Fruit fly (Drosophila melanogaster) whole organism, embryonic: ENCODE results near the gene CG17221.

Experiments
- Adf1 ChIP-seq: fragments of 200-800 bp; sonication (Bioruptor generic); IDR thresholded peaks from 2 replicates; pipeline ENCODE4 v1.3.6; 2022; ENCODE audit warnings: missing biosample characterization, missing genetic modification characterization
- BEAF-32 ChIP-seq: fragments of 200-800 bp; sonication (Bioruptor generic); optimal IDR thresholded peaks from 3 replicates; lab custom pipeline; 2017; ENCODE audit warnings: missing biosample characterization, missing genetic modification characterization, mild to moderate bottlenecking, moderate library complexity, missing genetic modification reagents
- Bdp1 ChIP-seq: fragments of 200-800 bp; sonication (Bioruptor generic); optimal IDR thresholded peaks from 3 replicates; lab custom pipeline; 2016; ENCODE audit warnings: missing biosample characterization, missing genetic modification characterization
- CG10366 ChIP-seq: fragments of 200-800 bp; sonication (Bioruptor generic); IDR thresholded peaks from 2 replicates; pipeline ENCODE4 v1.3.6; 2022; ENCODE audit warnings: missing biosample characterization, missing genetic modification characterization
- CG10431 ChIP-seq: fragments of 200-800 bp; sonication (Bioruptor generic); optimal IDR thresholded peaks from 3 replicates; lab custom pipeline; 2018; ENCODE audit warnings: missing biosample characterization, mild to moderate bottlenecking, missing genetic modification characterization
- CG11723 ChIP-seq: fragments of 200-800 bp; sonication (Bioruptor generic); optimal IDR thresholded peaks from 2 replicates; lab custom pipeline; 2017; ENCODE audit warnings: missing biosample characterization, mild to moderate bottlenecking, missing genetic modification characterization
- CG12391 ChIP-seq: fragments of 200-800 bp; sonication (Bioruptor generic); optimal IDR thresholded peaks from 3 replicates; lab custom pipeline; 2018; ENCODE audit warnings: missing biosample characterization, mild to moderate bottlenecking, missing genetic modification characterization, moderate library complexity
- CG13296 ChIP-seq: fragments of 200-800 bp; sonication (Bioruptor generic); optimal IDR thresholded peaks from 3 replicates; lab custom pipeline; 2018; ENCODE audit warnings: missing biosample characterization, mild to moderate bottlenecking, missing genetic modification characterization
- CG13775 ChIP-seq: fragments of 200-800 bp; sonication (Bioruptor generic); optimal IDR thresholded peaks from 3 replicates; lab custom pipeline; 2017; ENCODE audit warnings: missing biosample characterization, mild to moderate bottlenecking, missing genetic modification characterization
- CG13894 ChIP-seq: fragments of 200-800 bp; sonication (Bioruptor generic); optimal IDR thresholded peaks from 3 replicates; lab custom pipeline; 2018; ENCODE audit warnings: missing biosample characterization, mild to moderate bottlenecking, missing genetic modification characterization, moderate library complexity
- CG2875 ChIP-seq: fragments of 200-800 bp; sonication (Bioruptor generic); optimal IDR thresholded peaks from 2 replicates; lab custom pipeline; 2017; ENCODE audit warnings: missing biosample characterization, mild to moderate bottlenecking, missing genetic modification characterization, missing genetic modification reagents
- CG3065 ChIP-seq: fragments of 200-800 bp; sonication (Bioruptor generic); optimal IDR thresholded peaks from 2 replicates; lab custom pipeline; 2016; ENCODE audit warnings: missing biosample characterization, missing genetic modification characterization
- CG31441 ChIP-seq: fragments of 200-800 bp; sonication (Bioruptor generic); IDR thresholded peaks from 2 replicates; pipeline ENCODE4 v1.3.6; 2022; ENCODE audit warnings: missing biosample characterization, missing genetic modification characterization
- CG32767 ChIP-seq: fragments of 200-800 bp; sonication (Bioruptor generic); IDR thresholded peaks from 2 replicates; pipeline ENCODE4 v1.3.6; 2022; ENCODE audit warnings: missing biosample characterization, missing genetic modification characterization
- CG32772 ChIP-seq: fragments of 200-800 bp; sonication (Bioruptor generic); IDR thresholded peaks from 2 replicates; pipeline ENCODE4 v1.3.6; 2022; ENCODE audit warnings: missing biosample characterization, missing genetic modification characterization
- CG6175 ChIP-seq: fragments of 200-800 bp; sonication (Bioruptor generic); IDR thresholded peaks from 3 replicates; pipeline ENCODE4 v1.3.6; 2022; ENCODE audit warnings: missing biosample characterization, missing genetic modification characterization
- CG8281 ChIP-seq: fragments of 200-800 bp; sonication (Bioruptor generic); optimal IDR thresholded peaks from 2 replicates; lab custom pipeline; 2018; ENCODE audit warnings: missing biosample characterization, mild to moderate bottlenecking, missing genetic modification characterization, moderate library complexity
- CoRest ChIP-seq: fragments of 200-800 bp; sonication (Bioruptor generic); optimal IDR thresholded peaks from 3 replicates; lab custom pipeline; 2018; ENCODE audit warnings: missing biosample characterization, mild to moderate bottlenecking, missing genetic modification characterization, moderate library complexity
- CrebB ChIP-seq: fragments of 200-800 bp; sonication (Bioruptor generic); optimal IDR thresholded peaks from 3 replicates; lab custom pipeline; 2018; ENCODE audit warnings: missing biosample characterization, mild to moderate bottlenecking, missing genetic modification characterization
- D ChIP-seq, 2 experiments: fragments of 200-800 bp in 1 of 2; fragments of >200 bp in 1 of 2; sonication (Bioruptor generic) in 1 of 2; optimal IDR thresholded peaks; 2 replicates in 1 of 2; 3 replicates in 1 of 2; lab custom pipeline; 2017; ENCODE audit warnings: mild to moderate bottlenecking in 1 of 2, missing biosample characterization in 1 of 2, missing genetic modification characterization in 1 of 2, missing genetic modification reagents in 1 of 2
- D19A ChIP-seq: fragments of 200-800 bp; optimal IDR thresholded peaks from 3 replicates; lab custom pipeline; 2019; ENCODE audit warnings: missing biosample characterization, mild to moderate bottlenecking, missing genetic modification characterization, moderate library complexity
- D19B ChIP-seq: fragments of 200-800 bp; sonication (Bioruptor generic); optimal IDR thresholded peaks from 2 replicates; lab custom pipeline; 2017; ENCODE audit warnings: missing biosample characterization, mild to moderate bottlenecking, missing genetic modification characterization
- Dbx ChIP-seq: fragments of 200-800 bp; sonication (Bioruptor generic); IDR thresholded peaks from 3 replicates; pipeline ENCODE4 v1.3.6; 2022; ENCODE audit warnings: missing biosample characterization, missing genetic modification characterization
- Deaf1 ChIP-seq: fragments of 200-800 bp; optimal IDR thresholded peaks from 3 replicates; lab custom pipeline; 2019; ENCODE audit warnings: missing biosample characterization, mild to moderate bottlenecking, missing genetic modification characterization, moderate library complexity
- E2f1 ChIP-seq: fragments of 200-800 bp; sonication (Bioruptor generic); IDR thresholded peaks from 2 replicates; pipeline ENCODE4 v1.3.6; 2022; ENCODE audit warnings: missing biosample characterization, missing genetic modification characterization
- Fer3 ChIP-seq: fragments of 200-800 bp; sonication (Bioruptor generic); optimal IDR thresholded peaks from 2 replicates; lab custom pipeline; 2018; ENCODE audit warnings: missing biosample characterization, mild to moderate bottlenecking, missing genetic modification characterization, moderate library complexity
- HHEX ChIP-seq: fragments of 200-800 bp; sonication (Bioruptor generic); optimal IDR thresholded peaks from 3 replicates; lab custom pipeline; 2017; ENCODE audit warnings: missing biosample characterization, mild to moderate bottlenecking, missing genetic modification characterization, missing genetic modification reagents
- Hr51 ChIP-seq, 2 experiments: fragments of 200-800 bp; sonication (Bioruptor generic); optimal IDR thresholded peaks; 2 replicates in 1 of 2; 3 replicates in 1 of 2; lab custom pipeline; 2016 to 2018; ENCODE audit warnings: missing biosample characterization in 2 of 2, missing genetic modification characterization in 2 of 2, mild to moderate bottlenecking in 1 of 2, moderate library complexity in 1 of 2
- Lim3 ChIP-seq: fragments of 200-800 bp; sonication (Bioruptor generic); IDR thresholded peaks from 2 replicates; pipeline ENCODE4 v1.3.6; 2022; ENCODE audit warnings: missing biosample characterization, missing genetic modification characterization
- Sox100B ChIP-seq: fragments of 200-800 bp; sonication (Bioruptor generic); optimal IDR thresholded peaks from 3 replicates; lab custom pipeline; 2018; ENCODE audit warnings: missing biosample characterization, mild to moderate bottlenecking, missing genetic modification characterization
- Tbp ChIP-seq: fragments of >200 bp; optimal IDR thresholded peaks from 2 replicates; lab custom pipeline; 2018; ENCODE audit warnings: missing biosample characterization, missing genetic modification characterization
- bbx ChIP-seq: fragments of 200-800 bp; sonication (Bioruptor generic); IDR thresholded peaks from 2 replicates; pipeline ENCODE4 v1.3.6; 2022; ENCODE audit warnings: missing biosample characterization, missing genetic modification characterization; ENCODE audit not compliant: partially characterized antibody
- ci ChIP-seq: fragments of 200-800 bp; sonication (Bioruptor generic); IDR thresholded peaks from 3 replicates; pipeline ENCODE4 v1.3.6; 2022; ENCODE audit warnings: missing biosample characterization, missing genetic modification characterization
- jumu ChIP-seq: fragments of 200-800 bp; sonication (Bioruptor generic); optimal IDR thresholded peaks from 3 replicates; lab custom pipeline; 2016; ENCODE audit warnings: missing biosample characterization, missing genetic modification characterization
- lmd ChIP-seq: fragments of 200-800 bp; sonication (Bioruptor generic); IDR thresholded peaks from 2 replicates; pipeline ENCODE4 v1.3.6; 2022; ENCODE audit warnings: missing biosample characterization, missing genetic modification characterization
- prd ChIP-seq, 3 experiments: fragments of >200 bp in 2 of 3; fragments of 200-800 bp in 1 of 3; sonication (Bioruptor generic) in 1 of 3; optimal IDR thresholded peaks in 2 of 3; IDR thresholded peaks in 1 of 3; 2 replicates in 2 of 3; 3 replicates in 1 of 3; pipeline versions ENCODE4 v1.3.6 to Lab custom; 2017 to 2022; ENCODE audit warnings: missing biosample characterization in 1 of 3, missing genetic modification characterization in 1 of 3
- psq ChIP-seq: fragments of 200-800 bp; sonication (Bioruptor generic); optimal IDR thresholded peaks from 2 replicates; lab custom pipeline; 2017; ENCODE audit warnings: missing biosample characterization, missing genetic modification characterization
- row ChIP-seq: fragments of 200-800 bp; sonication (Bioruptor generic); IDR thresholded peaks from 3 replicates; pipeline ENCODE4 v1.3.6; 2022; ENCODE audit warnings: missing biosample characterization, missing genetic modification characterization
- sens ChIP-seq: fragments of 200-800 bp; sonication (Bioruptor generic); peaks from one replicate; lab custom pipeline; 2016; ENCODE audit warnings: missing biosample characterization, missing genetic modification characterization
- slbo ChIP-seq: fragments of 200-800 bp; sonication (Bioruptor generic); IDR thresholded peaks from 2 replicates; pipeline ENCODE4 v1.3.6; 2022; ENCODE audit warnings: missing biosample characterization, missing genetic modification characterization
- slou ChIP-seq: fragments of 200-800 bp; sonication (Bioruptor generic); optimal IDR thresholded peaks from 3 replicates; lab custom pipeline; 2016; ENCODE audit warnings: missing biosample characterization, missing genetic modification characterization
- sob ChIP-seq: fragments of 200-800 bp; sonication (Bioruptor generic); IDR thresholded peaks from 2 replicates; pipeline ENCODE4 v1.3.6; 2022; ENCODE audit warnings: missing biosample characterization, missing genetic modification characterization
- trem ChIP-seq: fragments of 200-800 bp; optimal IDR thresholded peaks from 3 replicates; lab custom pipeline; 2019; ENCODE audit warnings: missing biosample characterization, mild to moderate bottlenecking, missing genetic modification characterization, moderate library complexity
- twi ChIP-seq: fragments of 200-800 bp; optimal IDR thresholded peaks from 2 replicates; lab custom pipeline; 2019; ENCODE audit warnings: missing biosample characterization, mild to moderate bottlenecking, missing genetic modification characterization, moderate library complexity
- unpg ChIP-seq: fragments of 200-800 bp; sonication (Bioruptor generic); optimal IDR thresholded peaks from 3 replicates; lab custom pipeline; 2018; ENCODE audit warnings: missing biosample characterization, mild to moderate bottlenecking, missing genetic modification characterization, moderate library complexity
- wor ChIP-seq: fragments of 200-800 bp; sonication (Bioruptor generic); IDR thresholded peaks from 2 replicates; pipeline ENCODE4 v1.3.6; 2022; ENCODE audit warnings: missing biosample characterization, missing genetic modification characterization
- yki ChIP-seq: fragments of >200 bp; optimal IDR thresholded peaks from 3 replicates; lab custom pipeline; 2018
- zen2 ChIP-seq: fragments of 200-800 bp; sonication (Bioruptor generic); IDR thresholded peaks from 3 replicates; pipeline ENCODE4 v1.3.6; 2022; ENCODE audit warnings: missing biosample characterization, missing genetic modification characterization; ENCODE audit not compliant: partially characterized antibody
- zfh1 ChIP-seq: fragments of 200-800 bp; sonication (Bioruptor generic); IDR thresholded peaks from 3 replicates; pipeline ENCODE4 v1.3.6; 2022; ENCODE audit warnings: missing biosample characterization, missing genetic modification characterization

CG17221 gene

dm6 chr2L:3041918-3042615 is 2.3 kb downstream of the CG17221 start, which contains the start of gene CG17261 (continued):
- peak; percentile 70 for TF ChIP-seq Deaf1 (tag; lab: Kevin White, UChicago)
- TF ChIP-seq Fer3: peak; percentile 44
- no peak for TF ChIP-seq CG8281
- TF ChIP-seq CG3065: no peak
- TF ChIP-seq bbx (GFP tag; lab: Robert Waterston, UW): no peak
- no peak for TF ChIP-seq E2f1
- TF ChIP-seq twi (tag; lab: Kevin White, UChicago): no peak
- peak; percentile 46 for TF ChIP-seq sens (GFP tag; lab: Kevin White, UChicago)
- peak; percentile 18 for TF ChIP-seq CG13296 (GFP tag; lab: Kevin White, UChicago)
- TF ChIP-seq lmd (GFP tag; lab: Robert Waterston, UW): peak; percentile 24; the same call in 1 of the 2 replicates
- no peak for TF ChIP-seq wor (GFP tag; lab: Robert Waterston, UW)
- no peak for TF ChIP-seq CG32767 (GFP tag; lab: Robert Waterston, UW)
- TF ChIP-seq Dbx (GFP tag; lab: Robert Waterston, UW): no peak
- TF ChIP-seq CG10366 (GFP tag; lab: Robert Waterston, UW): no peak
- TF ChIP-seq D (optimal IDR thresholded peaks at IDR 0.05; lab: Kevin White, UChicago): no peak
- TF ChIP-seq D (GFP tag; optimal IDR thresholded peaks at IDR 0.05; lab: Kevin White, UChicago): no peak
- TF ChIP-seq zen2 (GFP tag; lab: Robert Waterston, UW): no peak
- peak; percentile 15 for TF ChIP-seq HHEX (GFP tag; lab: Kevin White, UChicago)
- peak; percentile 43 for TF ChIP-seq CG12391 (tag; lab: Kevin White, UChicago)
- no peak for TF ChIP-seq BEAF-32 (GFP tag; lab: Kevin White, UChicago)
- TF ChIP-seq prd (optimal IDR thresholded peaks at IDR 0.05; lab: Kevin White, UChicago): no peak
- TF ChIP-seq prd (GFP tag; IDR thresholded peaks at IDR 0.05; lab: Robert Waterston, UW): 0 out of 3 replicates have a peak, but pooled peaks have one; percentile 28
- no peak for TF ChIP-seq CrebB (tag; lab: Kevin White, UChicago)
- TF ChIP-seq CG10431 (GFP tag; lab: Kevin White, UChicago): no peak
- TF ChIP-seq Sox100B (GFP tag; lab: Kevin White, UChicago): no peak
- TF ChIP-seq psq (GFP tag; lab: Kevin White, UChicago): no peak
- TF ChIP-seq jumu (GFP tag; lab: Kevin White, UChicago): peak; percentile 21
- TF ChIP-seq Hr51 (GFP tag; optimal IDR thresholded peaks at IDR 0.05; lab: Kevin White, UChicago): peak; percentile 21 to 35
- TF ChIP-seq CG32772 (GFP tag; lab: Robert Waterston, UW): no peak
- peak; percentile 25 for TF ChIP-seq CoRest
- TF ChIP-seq CG13894 (tag; lab: Kevin White, UChicago): peak; percentile 16
- peak; percentile 7 for TF ChIP-seq unpg
- TF ChIP-seq CG6175 (GFP tag; lab: Robert Waterston, UW): 0 out of 3 replicates have a peak, but pooled peaks have one; percentile 50
- no peak for TF ChIP-seq CG11723
- peak; percentile 58; the same call in 1 of the 2 replicates for TF ChIP-seq Adf1
- TF ChIP-seq row (GFP tag; lab: Robert Waterston, UW): peak; percentile 89
- no peak for TF ChIP-seq Bdp1 (GFP tag; lab: Kevin White, UChicago)
- TF ChIP-seq zfh1 (GFP tag; lab: Robert Waterston, UW): no peak
- no peak for TF ChIP-seq Lim3 (GFP tag; lab: Robert Waterston, UW)
- peak; percentile 96 for TF ChIP-seq D19A
- TF ChIP-seq slbo (GFP tag; lab: Robert Waterston, UW): peak; percentile 70
- no peak for TF ChIP-seq Tbp (GFP tag; lab: Kevin White, UChicago)
- no peak for TF ChIP-seq slou (GFP tag; lab: Kevin White, UChicago)
- TF ChIP-seq ci: no peak
- TF ChIP-seq yki: no peak
- TF ChIP-seq CG31441: 0 out of 2 replicates have a peak, but pooled peaks have one; percentile 12
- peak; percentile 47; the same call in 1 of the 2 replicates for TF ChIP-seq sob (GFP tag; lab: Robert Waterston, UW)
- no peak for TF ChIP-seq trem (tag; lab: Kevin White, UChicago)
- peak; percentile 10 for TF ChIP-seq D19B
- TF ChIP-seq CG2875: no peak
- no peak for TF ChIP-seq CG13775 (GFP tag; lab: Kevin White, UChicago)
